Worm (Caenorhabditis elegans) whole organism, young adult: ENCODE measurements around the gene F44D12.8.

Experiments used
- F10E7.11 ChIP-seq: sonication (generic microtip); optimal IDR thresholded peaks from 2 replicates; lab custom pipeline; 2017; ENCODE audit warnings: mild to moderate bottlenecking, missing genetic modification characterization, moderate library complexity, missing compliant biosample characterization
- F52B5.7 ChIP-seq: sonication (generic microtip); optimal IDR thresholded peaks from 2 replicates; lab custom pipeline; 2016; ENCODE audit warnings: mild to moderate bottlenecking, missing genetic modification characterization, missing compliant biosample characterization
- T07F8.4 ChIP-seq: sonication (generic microtip); optimal IDR thresholded peaks from 2 replicates; lab custom pipeline; 2016; ENCODE audit warnings: mild to moderate bottlenecking, missing genetic modification characterization, moderate library complexity, missing compliant biosample characterization
- Y56A3A.18 ChIP-seq: fragments of 200-800 bp; sonication (Bioruptor generic); IDR thresholded peaks from 2 replicates; pipeline ENCODE4 v1.3.6; 2022; ENCODE audit warnings: missing genetic modification reagents, missing genetic modification characterization, missing compliant biosample characterization
- Y95B8A.8 ChIP-seq: fragments of 200-800 bp; sonication (Bioruptor generic); IDR thresholded peaks from 2 replicates; pipeline ENCODE4 v1.3.6; 2022; ENCODE audit warnings: missing genetic modification reagents, missing genetic modification characterization, missing compliant biosample characterization
- ZK185.1 ChIP-seq: sonication (generic microtip); optimal IDR thresholded peaks from 2 replicates; lab custom pipeline; 2016; ENCODE audit warnings: mild to moderate bottlenecking, missing genetic modification characterization, missing compliant biosample characterization; ENCODE audit not compliant: poor library complexity, severe bottlenecking
- attf-3 ChIP-seq: fragments of 200-800 bp; sonication (Bioruptor generic); conservative IDR thresholded peaks from 2 replicates; pipeline ENCODE4 v1.3.6; 2022; ENCODE audit warnings: missing genetic modification reagents, missing genetic modification characterization, missing compliant biosample characterization
- bed-2 ChIP-seq: fragments of 200-800 bp; sonication (Bioruptor generic); IDR thresholded peaks from 2 replicates; pipeline ENCODE4 v1.3.6; 2022; ENCODE audit warnings: missing genetic modification reagents, missing genetic modification characterization, missing compliant biosample characterization
- ccch-3 ChIP-seq: fragments of 200-800 bp; sonication (Bioruptor generic); optimal IDR thresholded peaks from 2 replicates; lab custom pipeline; 2018; ENCODE audit warnings: mild to moderate bottlenecking, missing genetic modification characterization, missing compliant biosample characterization
- ceh-27 ChIP-seq: fragments of 200-800 bp; sonication (Bioruptor generic); optimal IDR thresholded peaks from 2 replicates; lab custom pipeline; 2018; ENCODE audit warnings: mild to moderate bottlenecking, missing genetic modification characterization, moderate library complexity, missing compliant biosample characterization
- ceh-40 ChIP-seq: fragments of 200-800 bp; sonication (Bioruptor generic); IDR thresholded peaks from 2 replicates; pipeline ENCODE4 v1.3.6; 2022; ENCODE audit warnings: missing genetic modification characterization, missing compliant biosample characterization
- die-1 ChIP-seq: sonication (generic microtip); optimal IDR thresholded peaks from 2 replicates; lab custom pipeline; 2016; ENCODE audit warnings: missing genotype, mild to moderate bottlenecking, missing genetic modification characterization, missing compliant biosample characterization
- dox-1 ChIP-seq: fragments of 200-800 bp; sonication (Bioruptor generic); IDR thresholded peaks from 2 replicates; pipeline ENCODE4 v1.3.6; 2022; ENCODE audit warnings: missing genetic modification reagents, missing genetic modification characterization, missing compliant biosample characterization
- dpff-1 ChIP-seq: sonication (generic microtip); optimal IDR thresholded peaks from 2 replicates; lab custom pipeline; 2017; ENCODE audit warnings: mild to moderate bottlenecking, missing genetic modification characterization, missing compliant biosample characterization
- efl-1 ChIP-seq: fragments of 150-350 bp; optimal IDR thresholded peaks from 2 replicates; lab custom pipeline; 2014; ENCODE audit warnings: missing biosample characterization, missing genetic modification reagents, missing genetic modification characterization
- egl-18 ChIP-seq: fragments of 200-800 bp; sonication (Bioruptor generic); IDR thresholded peaks from 2 replicates; pipeline ENCODE4 v1.3.6; 2022; ENCODE audit warnings: missing genetic modification reagents, missing genetic modification characterization, missing compliant biosample characterization
- egl-44 ChIP-seq: fragments of 200-800 bp; sonication (Bioruptor generic); IDR thresholded peaks from 2 replicates; pipeline ENCODE4 v1.3.6; 2022; ENCODE audit warnings: missing genetic modification reagents, missing genetic modification characterization, missing compliant biosample characterization
- ekl-4 ChIP-seq: fragments of 200-800 bp; sonication (Bioruptor generic); IDR thresholded peaks from 2 replicates; pipeline ENCODE4 v1.3.6; 2022; ENCODE audit warnings: missing genetic modification reagents, missing genetic modification characterization, missing compliant biosample characterization
- fkh-3 ChIP-seq: sonication (generic microtip); optimal IDR thresholded peaks from 2 replicates; lab custom pipeline; 2016; ENCODE audit warnings: mild to moderate bottlenecking, missing genetic modification characterization, missing compliant biosample characterization
- him-1 ChIP-seq: sonication (generic microtip); optimal IDR thresholded peaks from 2 replicates; lab custom pipeline; 2016; ENCODE audit warnings: missing genotype, missing genetic modification reagents, missing genetic modification characterization, missing compliant biosample characterization
- hsf-1 ChIP-seq: fragments of 200-800 bp; sonication (Bioruptor generic); IDR thresholded peaks from 2 replicates; pipeline ENCODE4 v1.3.6; 2022; ENCODE audit warnings: missing genetic modification reagents, missing genetic modification characterization, missing compliant biosample characterization
- lag-1 ChIP-seq: fragments of 200-800 bp; sonication (Bioruptor generic); IDR thresholded peaks from 2 replicates; pipeline ENCODE4 v1.3.6; 2022; ENCODE audit warnings: missing genetic modification reagents, missing genetic modification characterization, missing compliant biosample characterization
- lin-26 ChIP-seq: fragments of 200-800 bp; sonication (Bioruptor generic); IDR thresholded peaks from 2 replicates; pipeline ENCODE4 v1.3.6; 2022; ENCODE audit warnings: missing genetic modification reagents, missing genetic modification characterization, missing compliant biosample characterization
- lin-54 ChIP-seq: fragments of 200-800 bp; sonication (Bioruptor generic); optimal IDR thresholded peaks from 2 replicates; lab custom pipeline; 2018; ENCODE audit warnings: mild to moderate bottlenecking, missing genetic modification characterization, missing compliant biosample characterization
- madf-10 ChIP-seq: sonication (generic microtip); optimal IDR thresholded peaks from 2 replicates; lab custom pipeline; 2016; ENCODE audit warnings: mild to moderate bottlenecking, missing genetic modification characterization, missing compliant biosample characterization
- madf-3 ChIP-seq: fragments of 200-800 bp; sonication (Bioruptor generic); IDR thresholded peaks from 2 replicates; pipeline ENCODE4 v1.3.6; 2022; ENCODE audit warnings: missing genetic modification reagents, missing genetic modification characterization, missing compliant biosample characterization
- madf-6 ChIP-seq: fragments of 200-800 bp; sonication (Bioruptor generic); IDR thresholded peaks from 2 replicates; pipeline ENCODE4 v1.3.6; 2022; ENCODE audit warnings: missing genetic modification reagents, missing genetic modification characterization, missing compliant biosample characterization
- madf-8 ChIP-seq: fragments of 200-800 bp; sonication (Bioruptor generic); conservative IDR thresholded peaks from 2 replicates; pipeline ENCODE4 v1.3.6; 2022; ENCODE audit warnings: missing genetic modification reagents, missing genetic modification characterization, missing compliant biosample characterization
- mel-28 ChIP-seq: sonication (generic microtip); optimal IDR thresholded peaks from 2 replicates; lab custom pipeline; 2016; ENCODE audit warnings: borderline replicate concordance, mild to moderate bottlenecking, missing genetic modification characterization, missing compliant biosample characterization
- mes-4 ChIP-seq: sonication (generic microtip); optimal IDR thresholded peaks from 2 replicates; lab custom pipeline; 2016; ENCODE audit warnings: missing genotype, missing genetic modification characterization, missing compliant biosample characterization
- nfyb-1 ChIP-seq: fragments of 200-800 bp; sonication (Bioruptor generic); IDR thresholded peaks from 2 replicates; pipeline ENCODE4 v1.3.6; 2022; ENCODE audit warnings: missing genetic modification reagents, missing genetic modification characterization, missing compliant biosample characterization
- nhr-179 ChIP-seq: sonication (generic microtip); optimal IDR thresholded peaks from 2 replicates; lab custom pipeline; 2016; ENCODE audit warnings: mild to moderate bottlenecking, missing genetic modification characterization, missing compliant biosample characterization
- nhr-27 ChIP-seq: fragments of 200-800 bp; sonication (Bioruptor generic); optimal IDR thresholded peaks from 2 replicates; lab custom pipeline; 2018; ENCODE audit warnings: mild to moderate bottlenecking, missing genetic modification characterization, moderate library complexity, missing compliant biosample characterization
- pha-4 ChIP-seq: fragments of 150-350 bp; sonication (generic microtip); optimal IDR thresholded peaks from 2 replicates; lab custom pipeline; 2014; ENCODE audit warnings: missing biosample characterization, missing genetic modification reagents, missing genetic modification characterization
- rec-8 ChIP-seq, 2 experiments: sonication (generic microtip); optimal IDR thresholded peaks; 2 replicates each; lab custom pipeline; 2016; ENCODE audit warnings: mild to moderate bottlenecking in 2 of 2, missing genetic modification characterization in 2 of 2, missing genetic modification reagents in 2 of 2, missing genotype in 2 of 2, missing biosample characterization in 1 of 2, missing compliant biosample characterization in 1 of 2, moderate library complexity in 1 of 2
- repo-1 ChIP-seq: sonication (generic microtip); optimal IDR thresholded peaks from 2 replicates; lab custom pipeline; 2017; ENCODE audit warnings: mild to moderate bottlenecking, missing genetic modification characterization, missing compliant biosample characterization
- rpc-1 ChIP-seq, 2 experiments: fragments of 150-350 bp in 1 of 2; sonication (generic microtip) in 1 of 2; optimal IDR thresholded peaks; 2 replicates each; lab custom pipeline; 2014 to 2018; ENCODE audit warnings: missing biosample characterization in 1 of 2, missing genetic modification characterization in 1 of 2, missing genetic modification reagents in 1 of 2, missing genotype in 1 of 2
- sdz-38 ChIP-seq: sonication (generic microtip); optimal IDR thresholded peaks from 2 replicates; lab custom pipeline; 2016; ENCODE audit warnings: missing genotype, missing genetic modification characterization, missing compliant biosample characterization
- sea-2 ChIP-seq: fragments of 200-800 bp; sonication (Bioruptor generic); IDR thresholded peaks from 2 replicates; pipeline ENCODE4 v1.3.6; 2022; ENCODE audit warnings: missing genetic modification characterization, missing compliant biosample characterization
- snpc-1.3 ChIP-seq: sonication (generic microtip); optimal IDR thresholded peaks from 2 replicates; lab custom pipeline; 2017; ENCODE audit warnings: missing genetic modification characterization, mild to moderate bottlenecking, missing compliant biosample characterization, antibody characterized with exemption, moderate library complexity, missing genotype, missing genetic modification reagents; ENCODE audit not compliant: insufficient read depth
- somi-1 ChIP-seq: fragments of 200-800 bp; sonication (Bioruptor generic); optimal IDR thresholded peaks from 2 replicates; lab custom pipeline; 2018; ENCODE audit warnings: mild to moderate bottlenecking, missing genetic modification characterization, missing compliant biosample characterization
- tbp1 ChIP-seq: fragments of 200-800 bp; sonication (Bioruptor generic); optimal IDR thresholded peaks from 2 replicates; lab custom pipeline; 2018; ENCODE audit warnings: mild to moderate bottlenecking, missing genetic modification characterization, missing compliant biosample characterization
- ztf-18 ChIP-seq: sonication (generic microtip); optimal IDR thresholded peaks from 2 replicates; lab custom pipeline; 2016; ENCODE audit warnings: missing genotype, mild to moderate bottlenecking, missing genetic modification characterization, missing compliant biosample characterization
- ztf-26 ChIP-seq: sonication (generic microtip); optimal IDR thresholded peaks from 2 replicates; lab custom pipeline; 2017; ENCODE audit warnings: missing genetic modification characterization, missing compliant biosample characterization
- ztf-28 ChIP-seq: fragments of 200-800 bp; sonication (Bioruptor generic); IDR thresholded peaks from 2 replicates; pipeline ENCODE4 v1.3.6; 2022; ENCODE audit warnings: missing genetic modification reagents, missing genetic modification characterization, missing compliant biosample characterization

Gene F44D12.8

ce11 chrIV:9994895-9995394 is 28.1 kb upstream of the F44D12.8 start, which contains the start of gene uba-1 (continued):
- TF ChIP-seq attf-3 (no peak), rpc-1 (optimal IDR thresholded peaks at IDR 0.05; lab: Kevin White, UChicago) (no peak), rpc-1 (tag; optimal IDR thresholded peaks at IDR 0.05; lab: Kevin White, UChicago) (no peak), T07F8.4 (tag; lab: Kevin White, UChicago) (no peak), madf-10 (tag; lab: Kevin White, UChicago) (peak; percentile 53), ccch-3 (GFP tag; lab: Kevin White, UChicago) (no peak), mel-28 (tag; lab: Kevin White, UChicago) (no peak), sdz-38 (tag; lab: Kevin White, UChicago) (no peak), ztf-26 (tag; lab: Kevin White, UChicago) (no peak), sea-2 (GFP tag; lab: Robert Waterston, UW) (no peak), efl-1 (peak; percentile 94), nfyb-1 (peak; percentile 85), madf-8 (peak; percentile 90), lag-1 (no peak), ztf-28 (no peak), nhr-179 (tag; lab: Kevin White, UChicago) (no peak), ztf-18 (tag; lab: Kevin White, UChicago) (no peak), lin-54 (GFP tag; lab: Kevin White, UChicago) (peak; percentile 79), snpc-1.3 (tag; lab: Kevin White, UChicago) (peak; percentile 14), ceh-27 (GFP tag; lab: Kevin White, UChicago) (peak; percentile 46), Y56A3A.18 (GFP tag; lab: Robert Waterston, UW) (no peak; the same call in 1 of the 2 replicates), nhr-27 (tag; lab: Kevin White, UChicago) (no peak), dox-1 (GFP tag; lab: Robert Waterston, UW) (peak; percentile 76), fkh-3 (tag; lab: Kevin White, UChicago) (no peak), tbp1 (GFP tag; lab: Kevin White, UChicago) (peak; percentile 42), lin-26 (peak; percentile 11; the same call in 1 of the 2 replicates), F10E7.11 (tag; lab: Kevin White, UChicago) (no peak), pha-4 (no peak), ekl-4 (peak; percentile 71; the same call in 1 of the 2 replicates), somi-1 (GFP tag; lab: Kevin White, UChicago) (no peak), ZK185.1 (tag; lab: Kevin White, UChicago) (peak; percentile 87), mes-4 (no peak), egl-44 (GFP tag; lab: Robert Waterston, UW) (no peak), ceh-40 (GFP tag; lab: Robert Waterston, UW) (no peak), egl-18 (no peak), madf-3 (no peak), dpff-1 (tag; lab: Kevin White, UChicago) (no peak), him-1 (tag; lab: Kevin White, UChicago) (no peak), bed-2 (GFP tag; lab: Robert Waterston, UW) (no peak), hsf-1 (peak; percentile 97), Y95B8A.8 (GFP tag; lab: Robert Waterston, UW) (no peak), die-1 (tag; lab: Kevin White, UChicago) (peak; percentile 42), rec-8 (tag; optimal IDR thresholded peaks at IDR 0.05; lab: Kevin White, UChicago) (peak in 1 of 2 experiments; percentile 27), F52B5.7 (tag; lab: Kevin White, UChicago) (peak; percentile 35), repo-1 (tag; lab: Kevin White, UChicago) (peak; percentile 84), madf-6 (GFP tag; lab: Robert Waterston, UW) (peak; percentile 94)
